Worm (Caenorhabditis elegans) whole organism, L4 larva: ENCODE results near the gene W02B12.12.

ENCODE experiments used
- F37D6.2 ChIP-seq: sonication (generic microtip); optimal IDR thresholded peaks from 2 replicates; lab custom pipeline; 2016; ENCODE audit warnings: mild to moderate bottlenecking, missing genetic modification characterization, missing compliant biosample characterization
- F44E2.7 ChIP-seq: fragments of 200-800 bp; sonication (Bioruptor generic); IDR thresholded peaks from 2 replicates; pipeline ENCODE4 v2.1.2; 2022; ENCODE audit warnings: missing genetic modification characterization, missing compliant biosample characterization
- F49E8.2 ChIP-seq: sonication (generic microtip); optimal IDR thresholded peaks from 2 replicates; lab custom pipeline; 2016; ENCODE audit warnings: missing compliant biosample characterization, mild to moderate bottlenecking, missing genetic modification characterization, borderline replicate concordance
- R02D3.7 ChIP-seq: fragments of 150-350 bp; sonication (generic microtip); optimal IDR thresholded peaks from 3 replicates; lab custom pipeline; 2014; ENCODE audit warnings: missing biosample characterization, missing genetic modification characterization
- T20F7.1 ChIP-seq: fragments of 200-800 bp; sonication (Bioruptor generic); optimal IDR thresholded peaks from 2 replicates; lab custom pipeline; 2018; ENCODE audit warnings: mild to moderate bottlenecking, missing genetic modification characterization, missing compliant biosample characterization
- T26A8.4 ChIP-seq: fragments of 200-800 bp; sonication (Bioruptor generic); IDR thresholded peaks from 2 replicates; pipeline ENCODE4 v1.3.6; 2022; ENCODE audit warnings: missing genetic modification characterization, missing compliant biosample characterization
- Y48G9A.11 ChIP-seq: fragments of 200-800 bp; sonication (Bioruptor generic); IDR thresholded peaks from 2 replicates; pipeline ENCODE4 v1.3.6; 2022; ENCODE audit warnings: missing genetic modification reagents, missing genetic modification characterization, missing compliant biosample characterization
- Y5F2A.4 ChIP-seq: fragments of 200-800 bp; sonication (Bioruptor generic); optimal IDR thresholded peaks from 2 replicates; lab custom pipeline; 2018; ENCODE audit warnings: mild to moderate bottlenecking, missing genetic modification characterization, missing compliant biosample characterization
- aha-1 ChIP-seq: fragments of 150-350 bp; peaks from one replicate; lab custom pipeline; 2014; ENCODE audit warnings: missing biosample characterization, missing genetic modification characterization
- aly-2 ChIP-seq: sonication (generic microtip); optimal IDR thresholded peaks from 2 replicates; lab custom pipeline; 2018; ENCODE audit warnings: missing biosample characterization, missing genetic modification characterization
- arid-1 ChIP-seq: fragments of 200-800 bp; sonication (Bioruptor generic); conservative IDR thresholded peaks from 2 replicates; pipeline ENCODE4 v1.3.6; 2022; ENCODE audit warnings: missing genetic modification reagents, missing genetic modification characterization, missing compliant biosample characterization
- ceh-20 ChIP-seq: fragments of 200-800 bp; sonication (Bioruptor generic); IDR thresholded peaks from 2 replicates; pipeline ENCODE4 v1.3.6; 2022; ENCODE audit warnings: missing genetic modification reagents, missing genetic modification characterization, missing compliant biosample characterization
- ceh-44 ChIP-seq: fragments of 200-800 bp; sonication (Bioruptor generic); IDR thresholded peaks from 2 replicates; pipeline ENCODE4 v1.3.6; 2022; ENCODE audit warnings: missing genetic modification reagents, missing genetic modification characterization, missing compliant biosample characterization
- ctbp-1 ChIP-seq: fragments of 200-800 bp; sonication (Bioruptor generic); IDR thresholded peaks from 2 replicates; pipeline ENCODE4 v1.3.6; 2022; ENCODE audit warnings: missing genetic modification reagents, missing genetic modification characterization, missing compliant biosample characterization
- daf-12 ChIP-seq: fragments of 150-350 bp; optimal IDR thresholded peaks from 2 replicates; lab custom pipeline; 2014; ENCODE audit warnings: missing biosample characterization, missing genetic modification reagents, missing genetic modification characterization
- daf-16 ChIP-seq, 3 experiments: sonication (generic microtip); optimal IDR thresholded peaks; 2 replicates each; lab custom pipeline; 2016 to 2017; ENCODE audit warnings: missing genetic modification characterization in 3 of 3, missing genetic modification reagents in 3 of 3, mild to moderate bottlenecking in 2 of 3, missing compliant biosample characterization in 2 of 3, missing biosample characterization in 1 of 3, moderate library complexity in 1 of 3
- dmd-8 ChIP-seq: fragments of 200-800 bp; sonication (Bioruptor generic); IDR thresholded peaks from 2 replicates; pipeline ENCODE4 v1.3.6; 2022; ENCODE audit warnings: missing genetic modification characterization, missing compliant biosample characterization
- dve-1 ChIP-seq: sonication (generic microtip); optimal IDR thresholded peaks from 2 replicates; lab custom pipeline; 2017; ENCODE audit warnings: antibody characterized with exemption, mild to moderate bottlenecking, missing genetic modification characterization, missing compliant biosample characterization; ENCODE audit not compliant: insufficient read depth
- egl-43 ChIP-seq: fragments of 200-800 bp; sonication (Bioruptor generic); IDR thresholded peaks from 2 replicates; pipeline ENCODE4 v1.3.6; 2022; ENCODE audit warnings: missing genetic modification reagents, missing genetic modification characterization, missing compliant biosample characterization
- fkh-10 ChIP-seq: fragments of 150-350 bp; optimal IDR thresholded peaks from 2 replicates; lab custom pipeline; 2014; ENCODE audit warnings: missing biosample characterization, missing genetic modification reagents, missing genetic modification characterization
- fos-1 ChIP-seq: fragments of 150-350 bp; optimal IDR thresholded peaks from 2 replicates; lab custom pipeline; 2014; ENCODE audit warnings: missing biosample characterization, missing genetic modification characterization
- hmg-1.1 ChIP-seq: fragments of 200-800 bp; sonication (Bioruptor generic); IDR thresholded peaks from 2 replicates; pipeline ENCODE4 v1.3.6; 2022; ENCODE audit warnings: missing genetic modification reagents, missing genetic modification characterization, missing compliant biosample characterization
- lim-7 ChIP-seq: fragments of 200-800 bp; sonication (Bioruptor generic); IDR thresholded peaks from 2 replicates; pipeline ENCODE4 v1.3.6; 2022; ENCODE audit warnings: missing genetic modification characterization, missing compliant biosample characterization
- lin-13 ChIP-seq: fragments of 150-350 bp; optimal IDR thresholded peaks from 2 replicates; lab custom pipeline; 2014; ENCODE audit warnings: missing biosample characterization, missing genetic modification reagents, missing genetic modification characterization
- madf-5 ChIP-seq, 2 experiments: fragments of 200-800 bp; sonication (Bioruptor generic); IDR thresholded peaks; 2 replicates each; pipeline ENCODE4 v1.3.6; 2022; ENCODE audit warnings: missing compliant biosample characterization in 2 of 2, missing genetic modification characterization in 2 of 2
- mep-1 ChIP-seq: fragments of 150-350 bp; sonication (generic microtip); optimal IDR thresholded peaks from 3 replicates; lab custom pipeline; 2014; ENCODE audit warnings: missing biosample characterization, missing genetic modification characterization
- mxl-2 ChIP-seq: fragments of 200-800 bp; sonication (Bioruptor generic); conservative IDR thresholded peaks from 2 replicates; pipeline ENCODE4 v1.3.6; 2022; ENCODE audit warnings: missing genetic modification reagents, missing genetic modification characterization, missing compliant biosample characterization
- mxl-3 ChIP-seq: fragments of 200-800 bp; sonication (Bioruptor generic); optimal IDR thresholded peaks from 2 replicates; lab custom pipeline; 2018; ENCODE audit warnings: mild to moderate bottlenecking, missing genetic modification characterization, missing compliant biosample characterization
- nhr-10 ChIP-seq: fragments of 150-350 bp; optimal IDR thresholded peaks from 2 replicates; lab custom pipeline; 2014; ENCODE audit warnings: missing biosample characterization, missing genetic modification characterization
- nhr-102 ChIP-seq: sonication (generic microtip); optimal IDR thresholded peaks from 2 replicates; lab custom pipeline; 2016; ENCODE audit warnings: mild to moderate bottlenecking, missing genetic modification characterization, moderate library complexity, missing compliant biosample characterization
- nhr-28 ChIP-seq: fragments of 150-350 bp; optimal IDR thresholded peaks from 2 replicates; lab custom pipeline; 2014; ENCODE audit warnings: missing biosample characterization, missing genetic modification characterization
- nhr-41 ChIP-seq: fragments of 200-800 bp; sonication (Bioruptor generic); IDR thresholded peaks from 2 replicates; pipeline ENCODE4 v1.3.6; 2022; ENCODE audit warnings: missing genetic modification reagents, missing genetic modification characterization, missing compliant biosample characterization
- nhr-42 ChIP-seq: fragments of 200-800 bp; sonication (Bioruptor generic); IDR thresholded peaks from 2 replicates; pipeline ENCODE4 v1.3.6; 2022; ENCODE audit warnings: missing genetic modification characterization, missing compliant biosample characterization
- nhr-48 ChIP-seq: sonication (generic microtip); optimal IDR thresholded peaks from 2 replicates; lab custom pipeline; 2016; ENCODE audit warnings: mild to moderate bottlenecking, missing genetic modification characterization, missing compliant biosample characterization
- nhr-77 ChIP-seq: fragments of 150-350 bp; optimal IDR thresholded peaks from 2 replicates; lab custom pipeline; 2014; ENCODE audit warnings: missing biosample characterization, missing genetic modification characterization
- php-3 ChIP-seq: fragments of 200-800 bp; sonication (Bioruptor generic); IDR thresholded peaks from 2 replicates; pipeline ENCODE4 v1.3.6; 2022; ENCODE audit warnings: missing genetic modification reagents, missing genetic modification characterization, missing compliant biosample characterization
- pqm-1 ChIP-seq: sonication (generic microtip); optimal IDR thresholded peaks from 2 replicates; lab custom pipeline; 2017; ENCODE audit warnings: missing biosample characterization, missing genetic modification characterization
- sdz-12 ChIP-seq: fragments of 200-800 bp; sonication (Bioruptor generic); optimal IDR thresholded peaks from 2 replicates; lab custom pipeline; 2018; ENCODE audit warnings: mild to moderate bottlenecking, missing genetic modification characterization, missing compliant biosample characterization
- set-16 ChIP-seq: fragments of 200-800 bp; sonication (Bioruptor generic); IDR thresholded peaks from 2 replicates; pipeline ENCODE4 v1.3.6; 2022; ENCODE audit warnings: missing genetic modification reagents, missing genetic modification characterization, missing compliant biosample characterization
- skn-1 ChIP-seq: fragments of 150-350 bp; optimal IDR thresholded peaks from 2 replicates; lab custom pipeline; 2014; ENCODE audit warnings: missing biosample characterization, missing genetic modification characterization
- snpc-1.2 ChIP-seq: fragments of 200-800 bp; sonication (Bioruptor generic); IDR thresholded peaks from 2 replicates; pipeline ENCODE4 v1.3.6; 2022; ENCODE audit warnings: missing genetic modification reagents, missing genetic modification characterization, missing compliant biosample characterization
- tra-1 ChIP-seq: fragments of 200-800 bp; sonication (Bioruptor generic); IDR thresholded peaks from 2 replicates; pipeline ENCODE4 v1.3.6; 2022; ENCODE audit warnings: missing genetic modification reagents, missing genetic modification characterization, missing compliant biosample characterization
- unc-130 ChIP-seq: sonication (generic microtip); optimal IDR thresholded peaks from 2 replicates; lab custom pipeline; 2016; ENCODE audit warnings: missing genetic modification reagents, missing genetic modification characterization, missing compliant biosample characterization
- zfp-2 ChIP-seq: sonication (generic microtip); optimal IDR thresholded peaks from 2 replicates; lab custom pipeline; 2016; ENCODE audit warnings: mild to moderate bottlenecking, missing genetic modification characterization, missing compliant biosample characterization
- zip-11 ChIP-seq: fragments of 200-800 bp; sonication (Bioruptor generic); IDR thresholded peaks from 2 replicates; pipeline ENCODE4 v1.3.6; 2022; ENCODE audit warnings: missing genetic modification characterization, missing compliant biosample characterization

Gene W02B12.12

ce11 chrII:11443862-11444261 lies 35.1 kb downstream of the W02B12.12 start, which contains the start of gene adbp-1:
TSS of gene adbp-1 (plus strand) at chrII:11444162.
- no peak for TF ChIP-seq arid-1
- no peak for TF ChIP-seq daf-16 (GFP tag; optimal IDR thresholded peaks at IDR 0.05; lab: Kevin White, UChicago)
- peak; percentile 5 for TF ChIP-seq daf-16 (tag; optimal IDR thresholded peaks at IDR 0.05; lab: Kevin White, UChicago)

ce11 chrII:11443128-11443527 lies 35.8 kb downstream of the W02B12.12 start:
- no peak for TF ChIP-seq lim-7 (GFP tag; lab: Robert Waterston, UW)
- no peak for TF ChIP-seq zip-11
- TF ChIP-seq pqm-1 (tag; lab: Kevin White, UChicago): no peak
- TF ChIP-seq T20F7.1 (GFP tag; lab: Kevin White, UChicago): no peak
- TF ChIP-seq zfp-2 (tag; lab: Kevin White, UChicago): no peak
- peak; percentile 49; the same call in 1 of the 2 replicates for TF ChIP-seq egl-43 (GFP tag; lab: Robert Waterston, UW)
- no peak for TF ChIP-seq arid-1
- TF ChIP-seq mep-1 (tag; lab: Kevin White, UChicago): no peak
- no peak for TF ChIP-seq nhr-10
- no peak for TF ChIP-seq nhr-42 (GFP tag; lab: Robert Waterston, UW)
- TF ChIP-seq dmd-8 (GFP tag; lab: Robert Waterston, UW): no peak
- TF ChIP-seq sdz-12 (GFP tag; lab: Kevin White, UChicago): no peak
- no peak for TF ChIP-seq daf-16 (GFP tag; optimal IDR thresholded peaks at IDR 0.05; lab: Kevin White, UChicago)
- TF ChIP-seq daf-16 (tag; optimal IDR thresholded peaks at IDR 0.05; lab: Kevin White, UChicago): no peak
- TF ChIP-seq R02D3.7: no peak
- TF ChIP-seq lin-13 (GFP tag; lab: Kevin White, UChicago): no peak
- TF ChIP-seq fos-1 (tag; lab: Kevin White, UChicago): no peak
- no peak for TF ChIP-seq F44E2.7 (GFP tag; lab: Robert Waterston, UW)
- no peak for TF ChIP-seq nhr-28 (tag; lab: Kevin White, UChicago)
- TF ChIP-seq set-16 (GFP tag; lab: Robert Waterston, UW): peak; percentile 96
- no peak for TF ChIP-seq php-3 (GFP tag; lab: Robert Waterston, UW)
- TF ChIP-seq snpc-1.2 (GFP tag; lab: Robert Waterston, UW): 0 out of 2 replicates have a peak, but pooled peaks have one; percentile 36
- TF ChIP-seq daf-12 (tag; lab: Kevin White, UChicago): no peak
- no peak for TF ChIP-seq F37D6.2

DNA sequence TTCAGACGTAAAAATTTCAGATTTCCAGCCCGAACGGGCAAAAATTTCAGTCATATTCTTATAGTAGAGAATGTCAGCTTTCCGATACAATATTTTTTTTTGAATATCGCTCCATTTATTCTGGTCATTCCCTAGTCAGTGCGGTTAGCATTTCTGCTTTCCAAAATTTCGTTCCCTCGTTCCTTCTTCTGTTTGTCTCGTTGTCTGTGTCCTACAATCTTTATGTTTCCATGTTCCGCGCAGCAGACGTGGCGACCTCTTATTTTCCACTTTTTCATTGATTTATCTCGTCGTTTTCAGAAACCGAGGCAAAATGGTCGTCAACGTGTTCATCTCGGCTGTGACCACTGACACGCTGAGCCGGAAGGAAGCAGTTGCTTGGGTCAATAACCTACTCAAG lies 36.6 kb downstream of the W02B12.12 start, which contains the start of gene ebp-2:
Gene ebp-2 (plus strand): TSS at position 301 of the 400 bp plus-strand sequence.
- TF ChIP-seq aha-1 (tag; lab: Kevin White, UChicago): peak; percentile 31

- TF ChIP-seq mep-1 (tag; lab: Kevin White, UChicago) (no peak), skn-1 (tag; lab: Kevin White, UChicago) (no peak), dve-1 (tag; lab: Kevin White, UChicago) (no peak), mxl-3 (GFP tag; lab: Kevin White, UChicago) (no peak), mxl-2 (GFP tag; lab: Robert Waterston, UW) (no peak), F44E2.7 (GFP tag; lab: Robert Waterston, UW) (no peak), sdz-12 (GFP tag; lab: Kevin White, UChicago) (no peak), ctbp-1 (no peak), nhr-77 (no peak), ceh-44 (GFP tag; lab: Robert Waterston, UW) (no peak), F37D6.2 (no peak), F49E8.2 (no peak), nhr-102 (no peak), T20F7.1 (GFP tag; lab: Kevin White, UChicago) (peak; percentile 94), unc-130 (GFP tag; lab: Kevin White, UChicago) (no peak), fkh-10 (GFP tag; lab: Kevin White, UChicago) (no peak), lim-7 (GFP tag; lab: Robert Waterston, UW) (no peak), T26A8.4 (GFP tag; lab: Robert Waterston, UW) (no peak), nhr-41 (GFP tag; lab: Robert Waterston, UW) (no peak), Y5F2A.4 (GFP tag; lab: Kevin White, UChicago) (no peak), madf-5 (GFP tag; IDR thresholded peaks at IDR 0.05; lab: Robert Waterston, UW) (no peak), Y48G9A.11 (peak; percentile 45; the same call in 1 of the 2 replicates), daf-16 (GFP tag; optimal IDR thresholded peaks at IDR 0.05; lab: Kevin White, UChicago) (no peak), daf-16 (tag; optimal IDR thresholded peaks at IDR 0.05; lab: Kevin White, UChicago) (peak; percentile 15), aly-2 (tag; lab: Kevin White, UChicago) (no peak), hmg-1.1 (GFP tag; lab: Robert Waterston, UW) (no peak), tra-1 (GFP tag; lab: Robert Waterston, UW) (no peak), ceh-20 (GFP tag; lab: Robert Waterston, UW) (no peak), nhr-48 (no peak)
Measured at ce11 chrII:11440265-11440664, 38.7 kb downstream of the W02B12.12 start, which contains the start of gene VW02B12L.2. TSS of gene VW02B12L.2 (minus strand) at chrII:11440329.
